Worm (Caenorhabditis elegans): ENCODE results near the gene ZK813.6.

The ZK813.6 gene

ce11 chrX:3403195-3403594 lies 21.4 kb upstream of the ZK813.6 start, which contains the start of gene vit-5:
Gene vit-5 (plus strand): TSS chrX:3403471.
- TF ChIP-seq ceh-44 (GFP tag; IDR thresholded peaks at IDR 0.05): no peak
- no peak for TF ChIP-seq lin-13 (GFP tag; optimal IDR thresholded peaks at IDR 0.05)
- TF ChIP-seq dmd-6 (GFP tag; IDR thresholded peaks at IDR 0.05): peak; percentile 94
- peak; percentile 5 for TF ChIP-seq nhr-48 (tag; optimal IDR thresholded peaks at IDR 0.05)
- TF ChIP-seq zfp-3 (GFP tag; conservative IDR thresholded peaks at IDR 0.05): 0 out of 2 replicates have a peak, but pooled peaks have one; percentile 5
- TF ChIP-seq ama-1 (optimal IDR thresholded peaks at IDR 0.05): no peak
- TF ChIP-seq pqm-1 (tag; optimal IDR thresholded peaks at IDR 0.05): no peak
- no peak for TF ChIP-seq nhr-25 (tag; optimal IDR thresholded peaks at IDR 0.05; ENCODE audit: borderline replicate concordance, insufficient read depth)
- TF ChIP-seq nhr-42 (GFP tag; IDR thresholded peaks at IDR 0.05): no peak
- TF ChIP-seq tra-1 (GFP tag; IDR thresholded peaks at IDR 0.05): peak; percentile 67
- no peak for TF ChIP-seq mep-1 (tag; optimal IDR thresholded peaks at IDR 0.05)
- TF ChIP-seq zip-11 (GFP tag; IDR thresholded peaks at IDR 0.05): no peak
- no peak for TF ChIP-seq nhr-111 (GFP tag; optimal IDR thresholded peaks at IDR 0.05)
- 0 out of 2 replicates have a peak, but pooled peaks have one; percentile 13 for TF ChIP-seq egl-43 (GFP tag; IDR thresholded peaks at IDR 0.05)

DNA sequence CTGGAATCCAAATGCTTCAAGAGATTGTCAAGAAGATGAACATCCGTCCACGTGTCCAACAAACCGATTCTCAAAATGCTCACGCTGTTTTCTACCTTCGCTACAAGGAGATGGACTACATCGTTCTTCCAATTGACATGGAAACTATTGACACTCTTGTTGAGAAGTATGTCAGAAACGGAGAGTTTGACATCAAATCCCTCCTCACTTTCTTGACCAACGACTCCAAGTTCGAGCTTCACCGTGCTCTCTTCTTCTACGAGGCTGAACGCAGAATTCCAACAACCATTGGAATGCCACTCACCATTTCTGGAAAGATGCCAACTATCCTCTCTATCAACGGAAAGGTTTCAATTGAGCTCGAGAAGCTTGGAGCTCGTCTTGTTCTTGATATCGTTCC lies 18.8 kb upstream of the ZK813.6 start:
- peak; percentile 72; the same call in 1 of the 2 replicates for TF ChIP-seq zfp-3 (GFP tag; conservative IDR thresholded peaks at IDR 0.05)
- peak; percentile 37; the same call in 1 of the 2 replicates for TF ChIP-seq dmd-6 (GFP tag; IDR thresholded peaks at IDR 0.05)

DNA sequence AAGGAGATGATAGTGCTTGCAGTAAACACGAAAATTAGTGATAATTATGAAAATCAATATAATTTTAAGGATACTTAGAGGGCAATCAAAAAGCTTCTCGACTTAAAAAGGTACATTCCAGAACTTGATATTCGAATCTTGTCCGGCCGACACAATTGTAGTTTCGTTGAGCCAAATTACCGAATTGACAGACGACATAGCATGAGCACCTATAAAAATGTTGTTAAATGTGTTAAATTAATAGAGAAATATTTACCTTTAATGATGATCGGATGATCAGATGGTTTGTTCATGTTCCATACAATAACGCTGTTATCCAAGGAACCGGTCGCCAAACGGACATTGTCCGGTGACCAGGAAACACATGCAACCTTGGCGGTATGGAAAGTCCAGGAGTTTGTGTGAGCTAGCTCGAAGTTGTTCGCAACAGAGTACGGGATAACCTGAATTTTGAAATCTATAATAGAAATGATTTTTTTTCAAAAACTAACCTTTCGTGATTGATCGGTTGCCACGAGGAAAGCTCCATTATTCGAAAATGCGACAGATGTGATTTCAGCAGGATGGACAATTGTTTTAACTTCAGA lies 15.8 kb upstream of the ZK813.6 start:
- TF ChIP-seq dmd-6 (GFP tag; IDR thresholded peaks at IDR 0.05) (peak; percentile 33; the same call in 1 of the 2 replicates), ceh-32 (tag; optimal IDR thresholded peaks at IDR 0.05; ENCODE audit: poor library complexity) (no peak), egl-27 (tag; optimal IDR thresholded peaks at IDR 0.05) (no peak), D1046.2 (GFP tag; IDR thresholded peaks at IDR 0.05) (0 out of 2 replicates have a peak, but pooled peaks have one; percentile 47), T20F7.1 (GFP tag; optimal IDR thresholded peaks at IDR 0.05) (peak; percentile 26), nhr-41 (GFP tag; IDR thresholded peaks at IDR 0.05) (no peak), Y75B8A.6 (GFP tag; IDR thresholded peaks at IDR 0.05) (peak; percentile 43; the same call in 1 of the 2 replicates), spr-3 (GFP tag; optimal IDR thresholded peaks at IDR 0.05) (no peak)

DNA sequence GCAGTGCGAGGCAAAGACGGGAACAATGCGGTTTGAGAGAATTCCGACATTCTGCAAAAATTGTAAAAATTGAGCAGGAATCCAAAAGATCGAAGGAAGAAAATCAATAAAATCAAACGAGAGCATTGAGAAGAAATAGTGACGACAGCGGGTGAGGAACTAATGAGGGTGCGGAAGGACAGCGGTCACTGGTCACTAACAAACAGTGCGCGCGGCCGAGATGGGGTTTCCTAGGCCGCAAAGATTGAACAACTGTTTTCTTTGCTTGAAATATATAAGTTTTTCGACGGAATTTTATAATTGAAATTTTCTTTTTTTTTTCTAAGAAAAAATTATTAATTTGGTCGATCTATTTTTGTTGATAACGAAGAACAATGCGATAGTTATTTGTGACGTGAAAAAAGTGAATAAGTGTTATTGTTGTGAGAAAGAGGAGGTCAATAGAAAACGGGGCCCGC lies 13.0 kb upstream of the ZK813.6 start, which contains the start of gene unc-78:
TSS of gene unc-78 (minus strand) at position 51 of the 458 bp plus-strand sequence.
- TF ChIP-seq set-16 (GFP tag; IDR thresholded peaks at IDR 0.05) (no peak), ceh-32 (tag; optimal IDR thresholded peaks at IDR 0.05; ENCODE audit: poor library complexity) (no peak), saeg-2 (GFP tag; IDR thresholded peaks at IDR 0.05) (no peak), ctbp-1 (GFP tag; IDR thresholded peaks at IDR 0.05) (no peak), aha-1 (tag) (peak; percentile 58), mes-2 (tag; optimal IDR thresholded peaks at IDR 0.05; ENCODE audit: poor library complexity, severe bottlenecking) (peak; percentile 44)

ce11 chrX:3414660-3415144 lies 9.9 kb upstream of the ZK813.6 start, which contains the start of gene dhs-27:
Gene dhs-27 (minus strand): TSS chrX:3414710.
- TF ChIP-seq gei-8 (GFP tag; optimal IDR thresholded peaks at IDR 0.05): no peak
- peak; percentile 25 for TF ChIP-seq mxl-3 (GFP tag; optimal IDR thresholded peaks at IDR 0.05)
- no peak for TF ChIP-seq spr-1 (tag; optimal IDR thresholded peaks at IDR 0.05)
- no peak for TF ChIP-seq ama-1 (optimal IDR thresholded peaks at IDR 0.05)
- TF ChIP-seq mdl-1 (tag; optimal IDR thresholded peaks at IDR 0.05): peak in 1 of 2 experiments; percentile 34
- TF ChIP-seq ZK546.5 (tag; optimal IDR thresholded peaks at IDR 0.05): no peak
- peak; percentile 35 for TF ChIP-seq nhr-25 (tag; optimal IDR thresholded peaks at IDR 0.05; ENCODE audit: borderline replicate concordance, insufficient read depth)
- no peak for TF ChIP-seq lin-13 (GFP tag; optimal IDR thresholded peaks at IDR 0.05)
- TF ChIP-seq nhr-28 (tag; optimal IDR thresholded peaks at IDR 0.05): peak; percentile 77
